Worm (Caenorhabditis elegans): ENCODE measurements around the gene Y54G11A.17.

DNA sequence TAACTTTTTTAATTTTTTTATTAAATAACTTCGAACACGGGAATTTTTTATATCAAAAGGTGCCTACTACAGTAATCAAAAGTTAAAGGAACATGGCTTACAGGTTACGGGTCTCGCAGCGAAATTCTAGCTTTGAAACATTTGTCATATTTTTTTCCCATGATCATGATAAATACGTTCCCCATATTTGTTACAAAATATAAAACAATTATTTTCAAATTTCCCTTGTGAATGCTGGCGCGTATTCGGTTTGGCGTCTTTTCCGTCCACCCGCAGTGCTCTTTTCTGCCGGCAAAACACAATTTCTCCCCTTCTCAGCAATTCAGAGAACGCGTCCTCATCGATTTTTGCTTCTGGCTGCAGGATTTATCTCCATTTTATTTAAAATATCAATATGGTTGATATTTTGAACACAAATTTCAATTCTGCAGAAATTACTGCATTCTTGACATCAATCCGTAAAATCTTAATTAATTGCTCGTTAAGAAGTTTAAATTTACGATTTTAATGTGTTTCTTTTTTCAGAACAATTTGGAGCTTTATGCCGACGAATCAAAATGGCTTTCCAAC is 16.1 kb upstream of the Y54G11A.17 start, which contains the start of gene imb-2:
- no peak for TF ChIP-seq nhr-19 (GFP tag; conservative IDR thresholded peaks at IDR 0.05)
- no peak for TF ChIP-seq ztf-11 (tag; optimal IDR thresholded peaks at IDR 0.05)
- peak; percentile 5 for TF ChIP-seq fkh-10 (GFP tag; optimal IDR thresholded peaks at IDR 0.05)
- no peak for TF ChIP-seq hpl-2 (GFP tag; optimal IDR thresholded peaks at IDR 0.05)
- TF ChIP-seq grh-1 (GFP tag; IDR thresholded peaks at IDR 0.05): no peak
- no peak for TF ChIP-seq hlh-4 (tag; optimal IDR thresholded peaks at IDR 0.05)
- no peak for TF ChIP-seq elt-2 (tag; optimal IDR thresholded peaks at IDR 0.05)

Measured in whole organism, L1 larva.